Worm (Caenorhabditis elegans) whole organism, L4/young adult: Measurements from ENCODE around the gene mdt-27.

Source experiments
- W03F9.2 ChIP-seq: fragments of 150-350 bp; optimal IDR thresholded peaks from 2 replicates; lab custom pipeline; 2014; ENCODE audit warnings: missing biosample characterization, missing genetic modification characterization
- dao-5 ChIP-seq: sonication (generic microtip); optimal IDR thresholded peaks from 2 replicates; lab custom pipeline; 2016; ENCODE audit warnings: missing genotype, missing genetic modification characterization, moderate library complexity, missing compliant biosample characterization
- him-1 ChIP-seq: sonication (generic microtip); optimal IDR thresholded peaks from 2 replicates; lab custom pipeline; 2016; ENCODE audit warnings: missing genotype, missing genetic modification reagents, missing genetic modification characterization, missing compliant biosample characterization

DNA sequence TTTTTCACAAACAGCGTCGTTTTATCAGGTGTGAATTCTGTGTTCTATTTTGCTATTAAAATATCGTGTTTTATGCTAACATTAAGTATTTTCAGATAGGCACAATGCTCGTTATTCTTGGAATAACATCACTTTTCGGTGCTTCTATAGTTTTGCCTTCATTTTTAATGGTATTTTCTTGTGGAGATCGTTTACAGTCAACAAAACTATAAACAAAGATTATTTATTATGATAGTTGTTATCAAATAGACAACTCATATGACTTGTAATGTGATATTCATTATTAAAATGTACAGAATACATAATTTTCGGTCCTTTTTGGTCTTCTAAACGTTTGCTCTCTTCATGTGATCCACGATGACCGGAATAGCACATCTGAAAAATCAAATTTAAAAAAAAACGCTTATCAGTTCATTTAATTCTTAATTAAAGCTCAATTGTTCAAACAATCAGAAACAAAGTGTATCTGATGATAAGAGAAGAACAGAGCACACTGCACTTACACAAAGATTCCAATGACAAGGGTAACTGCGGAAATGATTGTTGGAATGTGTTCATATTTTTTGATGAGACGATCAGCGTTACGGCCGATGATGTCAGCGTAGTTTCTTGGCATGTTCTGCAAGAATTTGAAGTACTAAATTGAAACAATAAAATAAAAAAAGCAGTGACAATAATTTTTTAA lies 40.7 kb upstream of the mdt-27 start, which contains the start of gene F07C3.9:
- TF ChIP-seq him-1 (tag; lab: Kevin White, UChicago) (no peak), dao-5 (tag; lab: Kevin White, UChicago) (no peak), W03F9.2 (no peak)
